Worm (Caenorhabditis elegans): ENCODE measurements around the gene C07A9.9.
"Not testable (repeated sequence)": the region's sequence is repeated elsewhere in the genome, so short reads cannot be mapped to it uniquely, and the experiment has no call there.

The C07A9.9 gene

DNA sequence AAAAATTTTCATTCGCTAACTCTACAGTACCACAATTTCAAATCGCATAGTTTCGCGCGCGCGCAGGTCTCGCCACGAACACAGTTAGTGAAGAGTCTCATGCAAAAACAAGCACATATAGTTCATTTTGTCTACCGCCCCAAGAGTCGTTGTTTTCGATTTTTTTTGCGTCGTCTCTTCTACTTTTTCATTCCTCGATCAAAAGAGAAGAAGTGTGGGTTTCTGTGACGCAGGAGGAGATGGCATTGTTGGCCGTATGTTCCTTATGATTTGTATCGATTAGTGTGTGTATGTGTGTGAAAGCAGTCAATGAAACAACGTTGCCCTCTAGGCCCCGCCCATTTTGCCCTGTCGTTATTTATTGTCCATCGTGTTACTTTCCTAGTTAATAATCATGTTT, 30.4 kb upstream of the C07A9.9 start:
- TF ChIP-seq W03F9.2 (tag; optimal IDR thresholded peaks at IDR 0.05) (no peak), him-1 (tag; optimal IDR thresholded peaks at IDR 0.05) (no peak), dao-5 (tag; optimal IDR thresholded peaks at IDR 0.05) (no peak)

DNA sequence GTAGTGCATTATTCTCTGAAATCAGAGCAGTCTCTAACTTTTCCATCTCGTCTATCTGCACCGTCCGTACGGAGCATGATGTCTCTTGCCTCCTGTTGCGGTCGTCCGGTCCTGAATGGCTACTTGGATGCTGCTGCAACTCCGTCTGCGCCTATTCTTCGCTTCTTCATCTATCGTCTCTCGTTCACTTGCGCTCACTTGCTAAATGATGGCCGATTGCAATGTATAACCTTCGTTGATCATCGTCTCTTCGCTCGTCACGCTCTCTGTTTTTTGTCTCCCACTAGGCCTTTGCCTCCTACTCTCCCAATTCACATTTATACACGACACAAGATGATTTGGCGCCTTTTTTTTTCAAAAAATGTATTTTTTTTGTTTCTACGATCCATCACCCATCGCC, 29.9 kb upstream of the C07A9.9 start:
- TF ChIP-seq W03F9.2 (tag; optimal IDR thresholded peaks at IDR 0.05): peak; percentile 14
- peak; percentile 35 for TF ChIP-seq him-1 (tag; optimal IDR thresholded peaks at IDR 0.05)
- TF ChIP-seq dao-5 (tag; optimal IDR thresholded peaks at IDR 0.05): no peak

DNA sequence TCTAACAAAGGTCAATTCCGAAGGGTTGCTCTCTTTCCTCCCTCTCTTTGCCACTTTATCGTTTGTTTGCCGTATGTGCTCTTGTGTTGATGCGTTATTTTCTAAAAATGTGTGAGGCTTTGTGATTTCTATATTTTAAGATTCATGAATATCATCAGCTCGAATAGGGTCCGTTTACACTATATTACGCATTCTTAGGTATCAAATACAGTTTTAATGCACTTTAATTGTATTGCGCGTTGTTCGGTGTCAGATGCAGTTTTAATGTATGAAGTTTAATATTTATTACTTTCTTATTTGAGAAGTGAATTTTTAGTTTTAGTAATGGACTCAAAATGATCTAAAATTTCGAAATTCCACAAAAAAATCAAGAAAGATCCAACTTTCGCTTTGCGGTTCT, 29.0 kb upstream of the C07A9.9 start, which contains the start of gene bud-31:
TSS of gene bud-31 (minus strand) at position 101 of the 400 bp plus-strand sequence.
- no peak for TF ChIP-seq dao-5 (tag; optimal IDR thresholded peaks at IDR 0.05)
- no peak for TF ChIP-seq him-1 (tag; optimal IDR thresholded peaks at IDR 0.05)
- no peak for TF ChIP-seq W03F9.2 (tag; optimal IDR thresholded peaks at IDR 0.05)

DNA sequence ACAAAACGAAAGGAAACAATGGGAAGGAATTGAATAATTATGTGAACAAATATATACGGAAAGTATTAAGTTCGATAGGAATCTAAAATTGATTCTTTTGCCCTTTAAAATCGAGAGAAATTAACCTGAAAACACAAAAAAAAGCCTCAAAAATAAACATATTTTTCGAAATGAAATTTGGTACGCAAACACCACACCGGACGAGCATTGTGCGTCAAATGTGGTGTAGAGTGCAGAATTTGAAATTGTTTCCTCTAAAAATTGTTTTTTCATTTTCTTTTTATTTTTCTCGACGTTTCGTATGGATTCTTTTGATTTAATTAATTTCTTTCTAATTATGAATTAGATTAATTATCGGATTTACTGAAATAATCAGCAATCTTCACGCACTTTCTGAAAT, 27.9 kb upstream of the C07A9.9 start:
- no peak for TF ChIP-seq W03F9.2 (tag; optimal IDR thresholded peaks at IDR 0.05)
- TF ChIP-seq him-1 (tag; optimal IDR thresholded peaks at IDR 0.05): no peak
- no peak for TF ChIP-seq dao-5 (tag; optimal IDR thresholded peaks at IDR 0.05)

DNA sequence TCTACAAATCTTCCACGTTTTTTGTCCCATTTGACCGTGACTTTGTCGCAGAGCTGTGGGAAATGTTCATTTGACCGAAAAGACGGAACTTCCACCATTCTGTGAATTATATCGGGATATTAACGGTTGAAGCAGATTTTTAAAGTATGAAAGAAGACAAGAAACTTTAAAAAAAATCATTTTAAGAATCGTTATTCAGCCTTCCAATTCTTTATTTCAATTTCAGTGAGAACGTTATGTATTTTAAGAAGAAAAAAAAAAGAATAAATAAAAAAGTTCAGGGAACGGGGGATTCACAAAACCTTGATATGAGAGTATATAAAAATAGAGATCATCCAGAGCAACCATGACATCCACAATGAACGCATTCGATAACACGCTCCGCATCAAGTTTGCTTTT, 27.0 kb upstream of the C07A9.9 start, which contains the start of gene set-3:
TSS of gene set-3 (minus strand) at position 101 of the 400 bp plus-strand sequence.
- TF ChIP-seq W03F9.2 (tag; optimal IDR thresholded peaks at IDR 0.05): no peak
- TF ChIP-seq dao-5 (tag; optimal IDR thresholded peaks at IDR 0.05): no peak
- no peak for TF ChIP-seq him-1 (tag; optimal IDR thresholded peaks at IDR 0.05)

DNA sequence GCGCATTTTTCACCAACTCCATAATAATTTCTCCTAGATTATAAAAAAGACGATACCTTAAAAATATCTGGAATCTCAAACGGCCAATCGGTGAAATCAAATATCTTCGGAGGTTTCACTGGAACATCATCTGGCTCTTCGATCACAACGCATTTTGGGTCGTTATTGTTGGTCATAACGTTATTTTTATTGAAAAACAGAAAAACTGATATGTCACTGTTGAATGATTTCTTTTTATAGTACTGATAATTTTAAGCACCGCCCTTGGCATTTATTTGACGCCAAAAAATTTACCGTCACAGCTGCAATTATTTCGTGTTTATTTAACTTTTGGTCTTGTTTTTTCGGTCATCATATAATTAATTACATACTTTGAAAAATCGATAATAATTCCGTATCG, 22.6 kb upstream of the C07A9.9 start, which contains the start of gene best-5:
TSS of gene best-5 (minus strand) at position 210 of the 400 bp plus-strand sequence.
- TF ChIP-seq W03F9.2 (tag; optimal IDR thresholded peaks at IDR 0.05) (no peak), him-1 (tag; optimal IDR thresholded peaks at IDR 0.05) (no peak), dao-5 (tag; optimal IDR thresholded peaks at IDR 0.05) (no peak)

DNA sequence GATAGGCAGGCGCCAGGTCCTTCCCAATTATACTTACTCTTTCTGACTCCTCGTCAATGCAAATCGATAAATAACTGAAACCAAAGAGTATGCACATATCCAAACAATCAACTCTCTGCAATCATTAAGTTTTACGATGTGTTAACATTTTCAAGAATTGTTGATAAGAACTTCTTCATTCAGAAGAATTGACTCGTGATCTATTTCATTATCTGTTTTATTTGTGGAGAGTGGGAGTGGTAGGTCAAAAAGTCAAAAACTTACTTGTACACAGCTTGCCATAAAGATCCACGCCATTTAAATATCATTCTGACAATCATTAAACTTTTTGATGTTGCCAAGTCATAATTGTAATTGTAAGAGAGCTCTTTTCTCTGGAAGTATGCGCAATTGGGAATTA, 21.9 kb upstream of the C07A9.9 start:
- TF ChIP-seq W03F9.2 (tag; optimal IDR thresholded peaks at IDR 0.05) (no peak), him-1 (tag; optimal IDR thresholded peaks at IDR 0.05) (no peak), dao-5 (tag; optimal IDR thresholded peaks at IDR 0.05) (no peak)

DNA sequence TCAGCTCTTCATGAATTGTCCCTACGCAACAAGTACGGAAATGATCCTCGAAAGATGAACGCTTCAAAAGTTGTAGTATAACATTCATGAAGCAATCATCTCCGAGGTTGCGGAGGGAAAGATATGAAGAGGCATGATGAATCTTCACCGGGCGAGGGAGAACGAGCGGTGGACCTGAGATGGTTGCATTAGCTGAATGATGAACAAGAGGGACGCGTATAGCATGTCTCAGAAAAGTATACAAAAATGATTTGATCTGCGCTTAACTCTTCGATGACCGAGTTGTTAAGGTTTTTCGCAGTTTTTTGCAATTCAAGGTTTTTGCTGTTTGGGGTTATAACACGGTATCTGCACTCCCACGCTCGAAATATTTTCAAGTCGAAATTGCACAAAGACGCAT, 18.5 kb upstream of the C07A9.9 start, which contains the start of gene C07A9.10:
TSS of gene C07A9.10 (minus strand) at position 101 of the 400 bp plus-strand sequence.
- TF ChIP-seq dao-5 (tag; optimal IDR thresholded peaks at IDR 0.05): no peak
- TF ChIP-seq W03F9.2 (tag; optimal IDR thresholded peaks at IDR 0.05): no peak
- no peak for TF ChIP-seq him-1 (tag; optimal IDR thresholded peaks at IDR 0.05)

DNA sequence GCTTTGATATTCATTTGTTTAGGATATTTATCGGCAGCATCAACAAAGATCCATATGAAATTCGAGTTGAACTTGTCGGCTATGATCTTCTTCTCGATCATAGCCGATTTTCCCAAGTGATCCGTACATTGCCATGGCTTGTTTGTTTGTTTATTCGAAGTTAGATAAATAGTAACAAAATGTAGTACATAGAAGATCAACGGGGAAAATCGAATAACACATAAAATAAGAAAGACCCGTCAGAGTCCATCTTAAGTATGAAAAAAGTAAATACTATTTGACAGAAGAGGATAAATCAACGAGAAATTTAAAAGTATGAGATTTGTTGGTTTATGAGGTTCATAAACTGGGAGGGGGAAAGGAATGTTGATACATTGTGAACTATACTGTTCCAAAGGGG, 15.3 kb upstream of the C07A9.9 start, which contains the start of gene C07A9.5:
TSS of gene C07A9.5 (minus strand) at position 101 of the 400 bp plus-strand sequence.
- TF ChIP-seq him-1, W03F9.2, dao-5 (tag; optimal IDR thresholded peaks at IDR 0.05): not testable (repeated sequence)

DNA sequence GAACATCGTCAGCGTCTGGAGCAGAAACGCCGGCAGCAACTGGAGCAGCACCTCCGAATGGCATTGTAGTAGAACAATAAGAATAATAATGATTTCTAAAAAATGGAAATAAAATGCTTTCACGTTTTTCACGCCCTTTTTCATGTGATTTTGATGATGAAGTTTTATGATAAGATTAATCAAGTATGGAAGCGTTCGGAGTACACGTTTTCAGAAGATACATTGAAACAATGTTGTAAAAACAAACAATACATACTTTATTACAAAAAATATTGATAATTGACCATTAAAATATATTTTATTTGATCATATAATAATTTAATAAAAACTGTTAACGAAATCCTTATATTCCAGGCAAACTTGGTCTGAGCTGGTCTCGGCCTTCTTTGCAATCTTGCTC, 13.8 kb upstream of the C07A9.9 start, which contains the start of gene C07A9.13:
TSS of gene C07A9.13 (minus strand) at position 101 of the 400 bp plus-strand sequence.
- TF ChIP-seq W03F9.2, dao-5, him-1 (tag; optimal IDR thresholded peaks at IDR 0.05): not testable (repeated sequence)

DNA sequence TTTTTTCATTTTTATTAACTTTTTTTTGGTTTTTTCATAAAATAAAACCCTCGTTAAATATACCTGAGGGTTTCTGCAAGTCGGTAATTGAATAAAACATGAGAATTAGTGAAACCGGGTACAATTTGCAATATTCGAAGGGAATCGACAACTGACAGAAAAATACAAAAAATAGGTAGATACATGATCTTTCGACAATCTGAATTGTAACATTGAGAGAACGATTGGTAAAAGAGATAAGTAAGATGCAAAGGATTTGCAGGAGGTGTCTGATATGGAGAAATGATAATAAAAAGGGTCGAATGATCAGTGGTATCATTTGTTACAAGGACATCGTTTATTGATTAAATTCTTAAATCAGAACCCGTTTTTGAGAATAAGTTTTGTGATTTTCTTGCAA, 11.4 kb upstream of the C07A9.9 start, which contains the start of gene ugt-60:
TSS of gene ugt-60 (minus strand) at position 233 of the 400 bp plus-strand sequence.
- TF ChIP-seq W03F9.2 (tag; optimal IDR thresholded peaks at IDR 0.05) (no peak), dao-5 (tag; optimal IDR thresholded peaks at IDR 0.05) (no peak), him-1 (tag; optimal IDR thresholded peaks at IDR 0.05) (no peak)

DNA sequence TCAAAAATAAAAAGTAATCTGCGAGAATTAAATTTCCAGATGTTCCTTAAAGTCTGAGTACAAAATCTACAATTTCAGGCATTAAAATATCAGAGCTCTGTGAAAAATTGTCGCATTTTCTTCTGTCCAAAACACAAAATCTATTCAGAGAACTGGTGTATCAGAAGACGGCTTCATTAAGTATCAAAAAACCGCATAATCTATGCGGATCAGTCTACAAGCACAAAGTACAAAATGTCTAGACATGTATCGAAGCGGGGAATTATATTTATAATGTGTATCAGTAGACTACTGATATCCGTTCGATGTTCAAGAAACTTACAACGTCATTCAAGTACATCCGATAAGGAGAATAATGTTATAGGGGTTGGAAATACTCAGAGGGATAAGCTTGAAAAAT, 2.1 kb upstream of the C07A9.9 start:
- TF ChIP-seq W03F9.2 (tag; optimal IDR thresholded peaks at IDR 0.05) (no peak), him-1 (tag; optimal IDR thresholded peaks at IDR 0.05) (no peak)

DNA sequence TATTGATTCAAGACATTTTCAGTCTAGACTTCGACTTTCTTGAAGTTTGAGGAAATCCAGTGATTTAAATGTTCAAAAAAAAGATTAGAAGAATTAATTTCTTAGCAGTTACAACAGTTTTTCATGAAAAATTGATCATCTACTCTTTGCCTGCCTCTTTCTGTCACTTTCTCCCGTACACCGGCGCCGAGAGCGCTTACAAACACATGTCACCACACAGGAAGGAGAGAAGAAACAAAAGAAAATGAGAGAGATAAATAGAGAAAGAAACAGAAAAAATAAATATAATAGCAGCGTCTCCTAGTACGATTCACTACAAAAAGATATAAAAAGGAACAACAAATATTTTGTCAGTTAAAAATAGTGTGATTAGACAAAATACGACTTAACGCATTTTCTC, 773 bp downstream of the C07A9.9 start:
- no peak for TF ChIP-seq W03F9.2 (tag; optimal IDR thresholded peaks at IDR 0.05)
- TF ChIP-seq him-1 (tag; optimal IDR thresholded peaks at IDR 0.05): no peak

DNA sequence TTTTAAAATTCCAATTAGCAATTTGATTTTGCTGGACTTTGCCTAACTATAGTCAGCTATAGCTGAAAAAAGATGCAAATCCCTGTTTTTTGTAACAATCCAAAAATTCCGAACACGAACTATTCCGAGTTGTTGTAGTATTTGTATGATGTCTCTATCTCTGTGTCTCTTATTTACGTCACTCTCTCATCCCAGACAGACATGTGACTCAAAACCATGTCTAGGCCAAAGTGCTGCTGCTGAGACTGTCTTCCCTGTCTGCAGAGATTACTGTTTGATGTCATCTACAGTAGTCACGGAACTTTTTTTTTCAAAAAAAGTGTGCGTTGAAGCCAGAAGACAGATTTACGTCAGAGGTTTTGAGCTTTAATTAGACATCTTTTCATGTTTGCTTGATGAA, 1.2 kb downstream of the C07A9.9 start:
- TF ChIP-seq him-1 (tag; optimal IDR thresholded peaks at IDR 0.05) (no peak), W03F9.2 (tag; optimal IDR thresholded peaks at IDR 0.05) (no peak), dao-5 (tag; optimal IDR thresholded peaks at IDR 0.05) (no peak)

Measured in whole organism, L4/young adult.